Fruit fly (Drosophila melanogaster) whole organism, embryonic: ENCODE results near the gene spd-2.
A peak's percentile ranks its signal among the peaks of the same experiment; 100 is the strongest.

Experiments used
- CG10565 ChIP-seq: fragments of 200-800 bp; sonication (Bioruptor generic); optimal IDR thresholded peaks from 3 replicates; lab custom pipeline; 2016; ENCODE audit warnings: missing biosample characterization, mild to moderate bottlenecking, missing genetic modification characterization
- CG14441 ChIP-seq: fragments of 200-800 bp; sonication (Bioruptor generic); IDR thresholded peaks from 2 replicates; pipeline ENCODE4 v1.3.6; 2022; ENCODE audit warnings: missing biosample characterization, missing genetic modification characterization
- CG14710 ChIP-seq: fragments of 200-800 bp; sonication (Bioruptor generic); optimal IDR thresholded peaks from 3 replicates; lab custom pipeline; 2019; ENCODE audit warnings: missing biosample characterization, mild to moderate bottlenecking, missing genetic modification characterization, moderate library complexity
- CG15514 ChIP-seq: fragments of 200-800 bp; sonication (Bioruptor generic); optimal IDR thresholded peaks from 3 replicates; lab custom pipeline; 2017; ENCODE audit warnings: missing biosample characterization, missing genetic modification characterization, mild to moderate bottlenecking, moderate library complexity, missing genetic modification reagents
- CG15696 ChIP-seq: fragments of 200-800 bp; sonication (Bioruptor generic); optimal IDR thresholded peaks from 2 replicates; lab custom pipeline; 2019; ENCODE audit warnings: missing biosample characterization, mild to moderate bottlenecking, missing genetic modification characterization, moderate library complexity
- CG1602 ChIP-seq: fragments of 200-800 bp; sonication (Bioruptor generic); optimal IDR thresholded peaks from 3 replicates; lab custom pipeline; 2016; ENCODE audit warnings: missing biosample characterization, missing genetic modification characterization
- CG16813 ChIP-seq: fragments of 200-800 bp; sonication (Bioruptor generic); IDR thresholded peaks from 3 replicates; pipeline ENCODE4 v1.3.6; 2022; ENCODE audit warnings: missing biosample characterization, missing genetic modification characterization; ENCODE audit not compliant: partially characterized antibody
- CG17568 ChIP-seq: fragments of 200-800 bp; sonication (Bioruptor generic); optimal IDR thresholded peaks from 2 replicates; lab custom pipeline; 2018; ENCODE audit warnings: missing biosample characterization, mild to moderate bottlenecking, missing genetic modification characterization, moderate library complexity
- CG17802 ChIP-seq: fragments of 200-800 bp; sonication (Bioruptor generic); optimal IDR thresholded peaks from 2 replicates; lab custom pipeline; 2018; ENCODE audit warnings: missing biosample characterization, mild to moderate bottlenecking, missing genetic modification characterization, moderate library complexity
- CG17829 ChIP-seq: fragments of 200-800 bp; optimal IDR thresholded peaks from 2 replicates; lab custom pipeline; 2019; ENCODE audit warnings: missing biosample characterization, mild to moderate bottlenecking, missing genetic modification characterization, moderate library complexity
- CG18011 ChIP-seq: fragments of 200-800 bp; sonication (Bioruptor generic); optimal IDR thresholded peaks from 2 replicates; lab custom pipeline; 2017; ENCODE audit warnings: missing biosample characterization, missing genetic modification characterization, mild to moderate bottlenecking, moderate library complexity, missing genotype
- CG18599 ChIP-seq: fragments of 200-800 bp; sonication (Bioruptor generic); optimal IDR thresholded peaks from 3 replicates; lab custom pipeline; 2017; ENCODE audit warnings: missing biosample characterization, missing genetic modification characterization, mild to moderate bottlenecking, moderate library complexity, missing genetic modification reagents
- CG2199 ChIP-seq: fragments of 200-800 bp; sonication (Bioruptor generic); IDR thresholded peaks from 3 replicates; pipeline ENCODE4 v1.3.6; 2022; ENCODE audit warnings: missing biosample characterization, missing genetic modification characterization
- CG2712 ChIP-seq: fragments of 200-800 bp; optimal IDR thresholded peaks from 3 replicates; lab custom pipeline; 2019; ENCODE audit warnings: missing biosample characterization, mild to moderate bottlenecking, missing genetic modification characterization, moderate library complexity
- CG30020 ChIP-seq: fragments of 200-800 bp; optimal IDR thresholded peaks from 2 replicates; lab custom pipeline; 2019; ENCODE audit warnings: missing biosample characterization, mild to moderate bottlenecking, missing genetic modification characterization, moderate library complexity
- CG31388 ChIP-seq: fragments of 200-800 bp; sonication (Bioruptor generic); optimal IDR thresholded peaks from 2 replicates; lab custom pipeline; 2016; ENCODE audit warnings: missing biosample characterization, missing genetic modification characterization
- CG33557 ChIP-seq: fragments of 200-800 bp; sonication (Bioruptor generic); optimal IDR thresholded peaks from 2 replicates; lab custom pipeline; 2019; ENCODE audit warnings: missing biosample characterization, mild to moderate bottlenecking, missing genetic modification characterization, moderate library complexity
- CG3838 ChIP-seq: fragments of 200-800 bp; sonication (Bioruptor generic); optimal IDR thresholded peaks from 3 replicates; lab custom pipeline; 2016; ENCODE audit warnings: missing biosample characterization, missing genetic modification characterization
- CG8388 ChIP-seq: fragments of 200-800 bp; sonication (Bioruptor generic); optimal IDR thresholded peaks from 2 replicates; lab custom pipeline; 2019; ENCODE audit warnings: missing biosample characterization, mild to moderate bottlenecking, missing genetic modification characterization, moderate library complexity
- CG8765 ChIP-seq: fragments of 200-800 bp; sonication (Bioruptor generic); IDR thresholded peaks from 2 replicates; pipeline ENCODE4 v1.3.6; 2022; ENCODE audit warnings: missing biosample characterization, missing genetic modification characterization
- CG9437 ChIP-seq: fragments of 200-800 bp; sonication (Bioruptor generic); optimal IDR thresholded peaks from 2 replicates; lab custom pipeline; 2018; ENCODE audit warnings: missing biosample characterization, mild to moderate bottlenecking, missing genetic modification characterization
- CHES-1-like ChIP-seq: fragments of 200-800 bp; sonication (Bioruptor generic); optimal IDR thresholded peaks from 2 replicates; lab custom pipeline; 2016; ENCODE audit warnings: missing biosample characterization, missing genetic modification characterization
- D ChIP-seq, 2 experiments: fragments of 200-800 bp in 1 of 2; fragments of >200 bp in 1 of 2; sonication (Bioruptor generic) in 1 of 2; optimal IDR thresholded peaks; 2 replicates in 1 of 2; 3 replicates in 1 of 2; lab custom pipeline; 2017; ENCODE audit warnings: mild to moderate bottlenecking in 1 of 2, missing biosample characterization in 1 of 2, missing genetic modification characterization in 1 of 2, missing genetic modification reagents in 1 of 2
- Dref ChIP-seq: fragments of 200-800 bp; sonication (Bioruptor generic); IDR thresholded peaks from 2 replicates; pipeline ENCODE4 v1.3.6; 2022; ENCODE audit warnings: missing biosample characterization, missing genetic modification characterization
- E2f1 ChIP-seq: fragments of 200-800 bp; sonication (Bioruptor generic); IDR thresholded peaks from 2 replicates; pipeline ENCODE4 v1.3.6; 2022; ENCODE audit warnings: missing biosample characterization, missing genetic modification characterization
- E2f2 ChIP-seq: fragments of 200-800 bp; sonication (Bioruptor generic); IDR thresholded peaks from 2 replicates; pipeline ENCODE4 v1.3.6; 2022; ENCODE audit warnings: missing biosample characterization, missing genetic modification characterization
- Fer1 ChIP-seq: fragments of 200-800 bp; sonication (Bioruptor generic); optimal IDR thresholded peaks from 2 replicates; lab custom pipeline; 2017; ENCODE audit warnings: missing biosample characterization, mild to moderate bottlenecking, missing genetic modification characterization
- Fer3 ChIP-seq: fragments of 200-800 bp; sonication (Bioruptor generic); optimal IDR thresholded peaks from 2 replicates; lab custom pipeline; 2018; ENCODE audit warnings: missing biosample characterization, mild to moderate bottlenecking, missing genetic modification characterization, moderate library complexity
- Hmr ChIP-seq: fragments of 200-800 bp; sonication (Bioruptor generic); optimal IDR thresholded peaks from 3 replicates; lab custom pipeline; 2017; ENCODE audit warnings: mild to moderate bottlenecking, missing biosample characterization, missing genetic modification reagents, missing genetic modification characterization
- Hr39 ChIP-seq: fragments of >200 bp; optimal IDR thresholded peaks from 2 replicates; lab custom pipeline; 2017
- Hr78 ChIP-seq, 2 experiments: fragments of 200-800 bp in 1 of 2; fragments of >200 bp in 1 of 2; sonication (Bioruptor generic) in 1 of 2; optimal IDR thresholded peaks; 2 replicates each; lab custom pipeline; 2017 to 2019; ENCODE audit warnings: missing biosample characterization in 2 of 2, missing genetic modification characterization in 2 of 2, mild to moderate bottlenecking in 1 of 2, moderate library complexity in 1 of 2
- Jarid2 ChIP-seq: fragments of 200-800 bp; sonication (Bioruptor generic); optimal IDR thresholded peaks from 3 replicates; lab custom pipeline; 2017; ENCODE audit warnings: mild to moderate bottlenecking, missing biosample characterization, missing genetic modification reagents, missing genetic modification characterization
- Mad ChIP-seq: fragments of 200-800 bp; sonication (Bioruptor generic); optimal IDR thresholded peaks from 2 replicates; lab custom pipeline; 2016; ENCODE audit warnings: missing biosample characterization, missing genetic modification characterization
- Meics ChIP-seq: fragments of 200-800 bp; sonication (Bioruptor generic); optimal IDR thresholded peaks from 2 replicates; lab custom pipeline; 2017; ENCODE audit warnings: missing biosample characterization, mild to moderate bottlenecking, missing genetic modification characterization
- Oaz ChIP-seq: fragments of 200-800 bp; sonication (Bioruptor generic); IDR thresholded peaks from 2 replicates; pipeline ENCODE4 v1.3.6; 2022; ENCODE audit warnings: missing biosample characterization, missing genetic modification characterization
- Sox102F ChIP-seq: fragments of 200-800 bp; sonication (Bioruptor generic); optimal IDR thresholded peaks from 2 replicates; lab custom pipeline; 2018; ENCODE audit warnings: missing biosample characterization, mild to moderate bottlenecking, missing genetic modification characterization, moderate library complexity
- Stat92E ChIP-seq, 3 experiments: fragments of >200 bp in 2 of 3; fragments of 200-800 bp in 1 of 3; sonication (Bioruptor generic) in 1 of 3; optimal IDR thresholded peaks; 2 replicates each; lab custom pipeline; 2017 to 2019; ENCODE audit warnings: missing biosample characterization in 3 of 3, missing genetic modification characterization in 3 of 3, mild to moderate bottlenecking in 1 of 3, moderate library complexity in 1 of 3
- Tbp ChIP-seq: fragments of >200 bp; optimal IDR thresholded peaks from 2 replicates; lab custom pipeline; 2018; ENCODE audit warnings: missing biosample characterization, missing genetic modification characterization
- ap ChIP-seq: fragments of 200-800 bp; sonication (Bioruptor generic); IDR thresholded peaks from 2 replicates; pipeline ENCODE4 v1.3.6; 2022; ENCODE audit warnings: missing biosample characterization, missing genetic modification characterization
- bab2 ChIP-seq: fragments of 200-800 bp; sonication (Bioruptor generic); optimal IDR thresholded peaks from 2 replicates; lab custom pipeline; 2016; ENCODE audit warnings: missing biosample characterization, missing genetic modification characterization
- da ChIP-seq: fragments of 200-800 bp; sonication (Bioruptor generic); optimal IDR thresholded peaks from 2 replicates; lab custom pipeline; 2016; ENCODE audit warnings: missing biosample characterization, missing genetic modification characterization
- dan ChIP-seq: fragments of 200-800 bp; sonication (Bioruptor generic); IDR thresholded peaks from 2 replicates; pipeline ENCODE4 v1.3.6; 2022; ENCODE audit warnings: missing biosample characterization, missing genetic modification characterization
- fd96Cb ChIP-seq: fragments of 200-800 bp; sonication (Bioruptor generic); optimal IDR thresholded peaks from 2 replicates; lab custom pipeline; 2018; ENCODE audit warnings: missing biosample characterization, mild to moderate bottlenecking, missing genetic modification characterization, moderate library complexity
- jigr1 ChIP-seq: fragments of 200-800 bp; sonication (Bioruptor generic); IDR thresholded peaks from 3 replicates; pipeline ENCODE4 v1.3.6; 2022; ENCODE audit warnings: missing biosample characterization, missing genetic modification characterization
- ken ChIP-seq: fragments of 200-800 bp; sonication (Bioruptor generic); IDR thresholded peaks from 3 replicates; pipeline ENCODE4 v1.3.6; 2022; ENCODE audit warnings: missing biosample characterization, missing genetic modification characterization
- nom ChIP-seq: fragments of 200-800 bp; sonication (Bioruptor generic); optimal IDR thresholded peaks from 2 replicates; lab custom pipeline; 2017; ENCODE audit warnings: missing biosample characterization, missing genetic modification characterization, mild to moderate bottlenecking, moderate library complexity, missing genetic modification reagents
- peb ChIP-seq: fragments of 200-800 bp; sonication (Bioruptor generic); IDR thresholded peaks from 2 replicates; pipeline ENCODE4 v1.3.6; 2022; ENCODE audit warnings: missing biosample characterization, missing genetic modification characterization
- repo ChIP-seq: fragments of 200-800 bp; sonication (Bioruptor generic); optimal IDR thresholded peaks from 2 replicates; lab custom pipeline; 2016; ENCODE audit warnings: missing biosample characterization, missing genetic modification characterization
- so ChIP-seq: fragments of 200-800 bp; sonication (Bioruptor generic); IDR thresholded peaks from 3 replicates; pipeline ENCODE4 v1.3.6; 2022; ENCODE audit warnings: missing biosample characterization, missing genetic modification characterization
- tio ChIP-seq: fragments of 200-800 bp; sonication (Bioruptor generic); optimal IDR thresholded peaks from 2 replicates; lab custom pipeline; 2017; ENCODE audit warnings: missing biosample characterization, missing genetic modification characterization, inconsistent platforms

Gene spd-2

dm6 chr3L:16612152-16612551 lies 17.3 kb upstream of the spd-2 start, which contains the start of gene CG4101 (continued):
- TF ChIP-seq Fer3 (tag; lab: Kevin White, UChicago): peak; percentile 81
- TF ChIP-seq CG9437: peak; percentile 37
- TF ChIP-seq CG18599 (GFP tag; lab: Kevin White, UChicago): peak; percentile 80
- peak; percentile 52 for TF ChIP-seq CG8388 (GFP tag; lab: Kevin White, UChicago)
- peak; percentile 76 for TF ChIP-seq CG17829 (tag; lab: Kevin White, UChicago)
- peak; percentile 42 for TF ChIP-seq CG10565 (GFP tag; lab: Kevin White, UChicago)
- TF ChIP-seq CG33557 (GFP tag; lab: Kevin White, UChicago): peak; percentile 57
- TF ChIP-seq Meics (GFP tag; lab: Kevin White, UChicago): peak; percentile 69
- TF ChIP-seq so (GFP tag; lab: Robert Waterston, UW): peak; percentile 71; the same call in 1 of the 3 replicates
- peak; percentile 50 for TF ChIP-seq CG17802 (tag; lab: Kevin White, UChicago)
- peak; percentile 88 for TF ChIP-seq CG3838 (GFP tag; lab: Kevin White, UChicago)
- TF ChIP-seq tio (GFP tag; lab: Kevin White, UChicago): no peak
- TF ChIP-seq CG18011 (GFP tag; lab: Kevin White, UChicago): peak; percentile 65
- no peak for TF ChIP-seq Stat92E (GFP tag; optimal IDR thresholded peaks at IDR 0.05; lab: Kevin White, UChicago)
- no peak for TF ChIP-seq dan (GFP tag; lab: Robert Waterston, UW)
- TF ChIP-seq Hr78 (GFP tag; optimal IDR thresholded peaks at IDR 0.05; lab: Kevin White, UChicago): no peak
- peak; percentile 82 for TF ChIP-seq ken (GFP tag; lab: Robert Waterston, UW)
- peak; percentile 87 for TF ChIP-seq CG2712 (tag; lab: Kevin White, UChicago)
- peak; percentile 65; the same call in 1 of the 2 replicates for TF ChIP-seq E2f2 (GFP tag; lab: Robert Waterston, UW)
- peak; percentile 80 for TF ChIP-seq Fer1 (GFP tag; lab: Kevin White, UChicago)
- TF ChIP-seq Hmr (GFP tag; lab: Kevin White, UChicago): peak; percentile 84
- no peak for TF ChIP-seq Hr39
- peak; percentile 85 for TF ChIP-seq CG15514 (GFP tag; lab: Kevin White, UChicago)
- TF ChIP-seq Dref (GFP tag; lab: Robert Waterston, UW): peak; percentile 64
- peak; percentile 81 for TF ChIP-seq Sox102F (GFP tag; lab: Kevin White, UChicago)
- TF ChIP-seq CG31388 (GFP tag; lab: Kevin White, UChicago): no peak
- peak; percentile 24 for TF ChIP-seq da (GFP tag; lab: Kevin White, UChicago)
- peak; percentile 74 for TF ChIP-seq CG17568 (GFP tag; lab: Kevin White, UChicago)
- peak; percentile 30 for TF ChIP-seq repo (GFP tag; lab: Kevin White, UChicago)
- TF ChIP-seq CG2199 (GFP tag; lab: Robert Waterston, UW): no peak
- TF ChIP-seq CG1602 (GFP tag; lab: Kevin White, UChicago): peak; percentile 80
- peak; percentile 87 for TF ChIP-seq CG14710 (tag; lab: Kevin White, UChicago)
- TF ChIP-seq ap (GFP tag; lab: Robert Waterston, UW): peak; percentile 57
- peak; percentile 67 for TF ChIP-seq E2f1 (GFP tag; lab: Robert Waterston, UW)
- TF ChIP-seq nom (GFP tag; lab: Kevin White, UChicago): peak; percentile 50
- TF ChIP-seq CG14441 (GFP tag; lab: Robert Waterston, UW): peak; percentile 81
- no peak for TF ChIP-seq Tbp (GFP tag; lab: Kevin White, UChicago)
- TF ChIP-seq CG30020 (tag; lab: Kevin White, UChicago): peak; percentile 79
- TF ChIP-seq Oaz (GFP tag; lab: Robert Waterston, UW): no peak
- TF ChIP-seq CG8765 (GFP tag; lab: Robert Waterston, UW): peak; percentile 65
- peak; percentile 84 for TF ChIP-seq CG15696 (tag; lab: Kevin White, UChicago)
- no peak for TF ChIP-seq D (optimal IDR thresholded peaks at IDR 0.05; lab: Kevin White, UChicago)
- peak; percentile 39 for TF ChIP-seq D (GFP tag; optimal IDR thresholded peaks at IDR 0.05; lab: Kevin White, UChicago)
- peak; percentile 75 for TF ChIP-seq CG16813 (GFP tag; lab: Robert Waterston, UW)
- TF ChIP-seq Jarid2: no peak
- TF ChIP-seq bab2: peak; percentile 77
- TF ChIP-seq peb (GFP tag; lab: Robert Waterston, UW): peak; percentile 55
- peak; percentile 83 for TF ChIP-seq CHES-1-like (GFP tag; lab: Kevin White, UChicago)
- TF ChIP-seq Mad (GFP tag; lab: Kevin White, UChicago): peak; percentile 59
- peak; percentile 59 for TF ChIP-seq fd96Cb (tag; lab: Kevin White, UChicago)
- TF ChIP-seq jigr1 (GFP tag; lab: Robert Waterston, UW): no peak
